Worm (Caenorhabditis elegans): ENCODE measurements around the gene B0035.15.
"Not testable (repeated sequence)": the region's sequence is repeated elsewhere in the genome, so short reads cannot be mapped to it uniquely, and the experiment has no call there.

B0035.15 gene

DNA sequence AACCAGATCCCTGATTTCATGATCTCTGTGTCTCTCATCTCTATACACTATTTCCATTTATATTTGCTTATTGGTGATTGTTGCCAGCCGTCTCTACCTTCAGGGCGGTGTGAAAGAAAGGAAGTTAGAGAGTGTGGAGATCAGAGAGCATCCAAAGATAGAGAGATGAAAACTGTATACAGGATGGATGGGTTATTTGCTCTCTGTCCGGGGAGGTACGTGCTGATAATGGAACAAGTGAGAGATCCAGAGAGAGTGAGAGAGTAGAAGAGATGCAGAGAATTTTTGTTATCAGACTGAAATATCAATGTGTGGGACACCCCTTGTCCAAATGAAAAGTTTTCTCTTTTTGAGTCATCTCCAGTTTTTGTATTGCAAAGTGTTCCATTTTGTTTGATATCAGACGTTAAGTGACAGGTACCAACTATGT is 13.9 kb downstream of the B0035.15 start (continued):
- no peak for TF ChIP-seq peb-1 (tag; optimal IDR thresholded peaks at IDR 0.05)
- peak; percentile 84 for TF ChIP-seq F13H6.1 (tag; optimal IDR thresholded peaks at IDR 0.05)
- no peak for TF ChIP-seq ceh-16 (tag; optimal IDR thresholded peaks at IDR 0.05)

DNA sequence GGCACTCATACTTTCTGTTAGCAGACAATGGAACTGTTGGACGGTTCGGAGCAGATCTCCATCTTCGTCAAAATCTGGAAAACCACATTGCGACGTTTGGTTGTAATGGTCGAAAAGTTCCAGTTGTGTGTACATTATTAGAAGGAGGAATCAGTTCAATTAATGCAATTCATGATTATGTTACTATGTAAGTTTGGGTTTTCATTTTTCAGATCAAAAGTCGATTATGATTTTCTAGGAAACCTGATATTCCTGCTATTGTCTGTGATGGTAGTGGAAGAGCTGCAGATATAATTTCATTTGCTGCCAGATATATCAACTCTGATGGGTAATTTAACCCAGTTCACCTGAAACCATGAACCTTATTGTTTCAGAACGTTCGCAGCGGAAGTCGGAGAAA is 22.0 kb downstream of the B0035.15 start:
- TF ChIP-seq ztf-4 (tag; optimal IDR thresholded peaks at IDR 0.05) = no peak
- no peak for TF ChIP-seq unc-39 (tag; optimal IDR thresholded peaks at IDR 0.05)
- TF ChIP-seq Y55F3AM.14 (GFP tag; optimal IDR thresholded peaks at IDR 0.05) = no peak
- no peak for TF ChIP-seq snpc-4 (tag; optimal IDR thresholded peaks at IDR 0.05)
- no peak for TF ChIP-seq ztf-11 (tag; optimal IDR thresholded peaks at IDR 0.05)
- no peak for TF ChIP-seq fos-1 (tag; optimal IDR thresholded peaks at IDR 0.05)
- TF ChIP-seq nhr-12 (tag; optimal IDR thresholded peaks at IDR 0.05) = no peak

DNA sequence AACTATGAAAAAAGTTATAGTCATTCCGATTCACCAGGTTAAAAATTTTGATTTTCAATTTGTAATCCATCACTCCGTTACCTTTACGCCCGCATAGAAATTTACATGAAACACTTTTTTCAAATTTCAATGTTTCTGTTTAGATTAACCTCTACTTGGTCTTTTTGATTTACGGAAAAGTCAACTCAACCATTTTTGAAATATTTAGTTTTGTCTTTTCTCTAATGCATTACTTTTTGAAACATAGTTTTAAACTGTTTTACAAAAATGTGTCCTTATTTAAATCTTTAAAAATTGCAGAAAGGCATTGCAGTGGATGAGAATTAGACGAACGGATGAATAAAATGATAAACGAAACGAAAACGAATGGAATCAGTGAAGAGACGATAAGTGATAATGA is 24.9 kb downstream of the B0035.15 start, which contains the start of gene gtl-2:
gtl-2 (plus strand) TSS at position 301 of the 400 bp plus-strand sequence.
- TF ChIP-seq ZK546.5 (tag; optimal IDR thresholded peaks at IDR 0.05) = no peak
- TF ChIP-seq dmd-4 (tag; optimal IDR thresholded peaks at IDR 0.05) = no peak
- TF ChIP-seq lin-11 (tag; optimal IDR thresholded peaks at IDR 0.05) = no peak
- TF ChIP-seq mbf-1 (tag; optimal IDR thresholded peaks at IDR 0.05) = no peak
- TF ChIP-seq nhr-129 (tag; optimal IDR thresholded peaks at IDR 0.05) = no peak
- no peak for TF ChIP-seq ztf-11 (tag; optimal IDR thresholded peaks at IDR 0.05)
- TF ChIP-seq aly-2 (tag; optimal IDR thresholded peaks at IDR 0.05) = no peak

DNA sequence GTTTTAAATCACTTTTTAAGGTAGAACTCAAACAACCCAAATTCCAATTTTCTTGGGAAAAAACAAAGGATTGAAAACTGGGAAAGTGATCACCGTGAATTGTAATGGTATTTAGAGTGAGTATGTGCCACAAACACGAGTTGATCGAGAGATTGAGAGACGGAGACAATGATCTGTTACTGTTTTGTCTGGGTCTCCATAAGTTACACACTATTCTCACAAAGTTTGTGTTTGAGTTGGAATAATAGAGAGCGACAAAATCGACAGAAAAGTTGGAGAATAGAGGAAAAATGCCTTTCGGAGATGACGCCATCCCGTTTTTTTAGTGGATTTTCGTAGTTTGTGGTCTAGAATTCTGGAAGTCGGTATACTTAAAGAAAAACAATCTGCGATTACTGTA is 26.8 kb downstream of the B0035.15 start, which contains the start of gene nhr-7:
nhr-7 (minus strand) TSS at position 101 of the 400 bp plus-strand sequence.
- peak; percentile 32 for TF ChIP-seq nhr-129 (tag; optimal IDR thresholded peaks at IDR 0.05)
- no peak for TF ChIP-seq Y55F3AM.14 (GFP tag; optimal IDR thresholded peaks at IDR 0.05)

DNA sequence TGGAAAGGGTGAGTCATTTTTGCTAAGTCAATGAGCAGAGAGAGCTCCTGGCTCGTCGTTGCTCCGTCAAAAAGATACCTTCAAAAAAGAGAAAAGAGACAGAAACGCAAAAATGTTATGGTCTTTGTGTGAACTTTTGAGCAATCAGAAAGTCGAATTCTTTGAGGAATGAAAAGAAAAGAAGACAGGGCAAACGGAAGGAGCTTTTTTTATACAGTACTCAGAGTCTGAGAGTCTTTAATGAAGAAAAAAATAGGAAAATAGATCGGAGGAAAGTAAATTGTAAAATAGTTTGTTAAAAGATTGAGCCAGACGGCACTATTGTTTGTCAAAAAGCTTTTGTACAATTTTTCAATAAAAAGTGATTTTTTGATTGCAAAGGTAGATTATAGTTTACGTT is 28.6 kb downstream of the B0035.15 start:
- TF ChIP-seq elt-1 (tag; optimal IDR thresholded peaks at IDR 0.05) (no peak), blmp-1 (tag; optimal IDR thresholded peaks at IDR 0.05; ENCODE audit: insufficient read depth) (no peak), dmd-4 (tag; optimal IDR thresholded peaks at IDR 0.05) (no peak), F13H6.1 (tag; optimal IDR thresholded peaks at IDR 0.05) (peak; percentile 57), egl-27 (tag; optimal IDR thresholded peaks at IDR 0.05) (no peak), lin-11 (tag; optimal IDR thresholded peaks at IDR 0.05) (no peak), ceh-82 (tag; optimal IDR thresholded peaks at IDR 0.05) (no peak)

DNA sequence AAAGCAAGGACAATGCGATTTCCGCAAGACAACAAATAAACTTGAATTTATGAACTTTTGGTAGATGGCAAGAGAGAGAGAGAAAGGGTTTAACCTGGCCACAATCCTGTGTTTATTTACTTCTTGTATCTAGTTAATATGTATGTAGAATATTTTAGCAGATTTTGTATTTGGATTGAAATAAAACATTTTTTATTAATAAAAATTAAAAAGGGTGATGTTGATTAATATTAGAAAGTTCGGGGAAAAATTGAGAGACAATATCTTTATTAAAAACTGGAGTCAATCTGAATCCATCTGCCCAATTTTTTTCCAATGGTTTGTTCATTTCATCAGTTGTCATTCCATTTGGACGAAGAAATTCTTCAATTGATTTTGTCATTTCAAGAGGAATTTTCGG is 32.0 kb downstream of the B0035.15 start, which contains the start of gene col-127:
col-127 (minus strand) TSS at position 101 of the 400 bp plus-strand sequence.
- TF ChIP-seq alr-1 (tag; optimal IDR thresholded peaks at IDR 0.05) = no peak
- TF ChIP-seq fos-1 (tag; optimal IDR thresholded peaks at IDR 0.05) = no peak
- no peak for TF ChIP-seq ama-1 (optimal IDR thresholded peaks at IDR 0.05)
- TF ChIP-seq nhr-129 (tag; optimal IDR thresholded peaks at IDR 0.05) = no peak
- TF ChIP-seq nhr-25 (tag; optimal IDR thresholded peaks at IDR 0.05) = no peak
- no peak for TF ChIP-seq ztf-1 (GFP tag; conservative IDR thresholded peaks at IDR 0.05)
- TF ChIP-seq skn-1 (tag; optimal IDR thresholded peaks at IDR 0.05) = no peak

DNA sequence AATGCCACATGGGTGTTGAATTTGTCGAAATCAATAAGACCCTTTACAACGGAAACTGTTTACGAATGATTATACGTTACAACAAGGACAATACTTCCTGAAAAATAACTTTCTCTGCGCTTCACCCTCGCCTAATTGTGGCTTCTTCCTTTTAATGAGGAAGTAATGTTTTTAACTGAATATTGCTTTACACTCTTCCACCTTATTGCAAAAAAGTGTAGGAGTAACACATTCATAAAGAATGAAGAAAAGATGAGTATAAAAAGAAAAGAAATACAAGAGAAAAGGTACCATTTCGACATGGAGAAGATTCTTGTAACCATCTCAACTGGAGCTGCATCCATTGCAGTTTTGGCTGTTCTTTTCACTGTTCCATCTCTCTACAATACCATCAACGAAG is 35.0 kb downstream of the B0035.15 start, which contains the start of gene col-126:
col-126 (plus strand) TSS at position 301 of the 400 bp plus-strand sequence.
- not testable (repeated sequence) for TF ChIP-seq gmeb-1 (tag; optimal IDR thresholded peaks at IDR 0.05); sma-3 (GFP tag; optimal IDR thresholded peaks at IDR 0.05); lsy-2 (tag; optimal IDR thresholded peaks at IDR 0.05)

DNA sequence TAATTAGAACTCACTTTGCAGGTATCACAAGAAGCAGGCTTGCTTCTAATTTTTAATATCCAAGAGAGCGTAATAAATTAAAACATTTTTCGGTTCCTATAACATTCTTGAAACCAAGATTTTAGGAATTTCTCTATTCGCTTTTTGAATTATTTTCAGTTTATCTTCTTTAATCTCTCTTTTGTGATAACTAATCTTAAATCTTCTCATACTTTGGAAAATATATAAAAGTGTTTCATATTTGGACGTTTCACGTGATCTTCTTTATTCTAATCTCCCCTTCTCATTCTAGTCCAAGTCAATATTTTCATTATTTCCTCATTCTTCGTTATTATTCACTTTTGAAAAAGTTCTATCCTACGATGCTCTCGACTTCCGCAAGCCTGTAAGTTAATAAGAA is 36.5 kb downstream of the B0035.15 start, which contains the start of gene F54D1.1:
F54D1.1 (plus strand) TSS at position 301 of the 400 bp plus-strand sequence.
- TF ChIP-seq skn-1 (tag; optimal IDR thresholded peaks at IDR 0.05) (no peak), ama-1 (optimal IDR thresholded peaks at IDR 0.05) (no peak), sem-4 (tag; optimal IDR thresholded peaks at IDR 0.05) (no peak), nhr-23 (tag; optimal IDR thresholded peaks at IDR 0.05) (no peak), lin-13 (GFP tag; optimal IDR thresholded peaks at IDR 0.05) (no peak), lsy-2 (tag; optimal IDR thresholded peaks at IDR 0.05) (no peak), sma-9 (GFP tag; optimal IDR thresholded peaks at IDR 0.05) (no peak), sma-9 (tag; optimal IDR thresholded peaks at IDR 0.05) (no peak), unc-55 (GFP tag; optimal IDR thresholded peaks at IDR 0.05) (no peak), ztf-4 (tag; optimal IDR thresholded peaks at IDR 0.05) (no peak), nhr-11 (tag; optimal IDR thresholded peaks at IDR 0.05) (no peak), alr-1 (tag; optimal IDR thresholded peaks at IDR 0.05) (no peak), nhr-12 (tag; optimal IDR thresholded peaks at IDR 0.05) (no peak), nhr-21 (tag; optimal IDR thresholded peaks at IDR 0.05) (no peak)

All from whole organism, L2 larva.